Worm (Caenorhabditis elegans): ENCODE results near the gene Y81G3A.1.
A peak's percentile ranks its signal among the peaks of the same experiment; 100 is the strongest.

Y81G3A.1 gene

DNA sequence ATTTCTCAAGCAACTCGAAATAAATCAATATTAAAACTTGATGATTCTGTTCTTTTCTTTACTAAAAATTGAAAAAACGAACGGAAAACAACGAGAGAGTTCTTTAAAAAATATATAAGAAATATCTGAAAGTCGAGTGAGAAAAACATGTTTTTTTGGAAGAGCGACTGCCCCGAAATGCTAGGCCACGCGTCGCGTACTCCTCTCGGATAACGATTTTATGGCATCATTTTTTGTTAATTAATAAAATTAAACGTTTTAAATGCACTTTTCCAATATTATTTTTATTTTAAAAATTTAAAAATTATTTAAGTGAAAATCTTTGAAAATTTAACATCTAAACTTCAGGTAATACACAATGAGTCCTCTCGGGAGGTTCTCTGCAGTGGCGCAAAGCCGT lies 33.4 kb upstream of the Y81G3A.1 start, which contains the start of gene gfm-1:
gfm-1 (plus strand) TSS at position 349 of the 400 bp plus-strand sequence.
- TF ChIP-seq ztf-11 (tag; optimal IDR thresholded peaks at IDR 0.05) (no peak), bed-3 (GFP tag; optimal IDR thresholded peaks at IDR 0.05) (no peak), mep-1 (tag; optimal IDR thresholded peaks at IDR 0.05) (peak; percentile 20), blmp-1 (tag; optimal IDR thresholded peaks at IDR 0.05) (no peak), ceh-39 (tag; optimal IDR thresholded peaks at IDR 0.05) (no peak), unc-39 (tag; optimal IDR thresholded peaks at IDR 0.05) (no peak), snpc-4 (tag; optimal IDR thresholded peaks at IDR 0.05) (no peak), lsy-2 (tag; optimal IDR thresholded peaks at IDR 0.05) (peak; percentile 14), ces-1 (GFP tag; optimal IDR thresholded peaks at IDR 0.05) (peak; percentile 55), lin-32 (GFP tag; optimal IDR thresholded peaks at IDR 0.05) (no peak), sptf-1 (tag; optimal IDR thresholded peaks at IDR 0.05) (peak; percentile 61), M03D4.4 (tag; optimal IDR thresholded peaks at IDR 0.05) (no peak), flh-1 (GFP tag; optimal IDR thresholded peaks at IDR 0.05) (no peak), ceh-43 (GFP tag; optimal IDR thresholded peaks at IDR 0.05) (no peak), nhr-28 (tag; optimal IDR thresholded peaks at IDR 0.05) (no peak)

- TF ChIP-seq pha-4 (tag; optimal IDR thresholded peaks at IDR 0.05), result no peak
- TF ChIP-seq elt-3 (tag; optimal IDR thresholded peaks at IDR 0.05), result no peak
- no peak for TF ChIP-seq ces-1 (GFP tag; optimal IDR thresholded peaks at IDR 0.05)
- TF ChIP-seq nhr-2 (tag; optimal IDR thresholded peaks at IDR 0.05), result no peak
- TF ChIP-seq M03D4.4 (tag; optimal IDR thresholded peaks at IDR 0.05), result no peak
- TF ChIP-seq bed-3 (GFP tag; optimal IDR thresholded peaks at IDR 0.05), result no peak
- TF ChIP-seq hlh-1 (tag; optimal IDR thresholded peaks at IDR 0.05), result no peak
- no peak for TF ChIP-seq ceh-39 (tag; optimal IDR thresholded peaks at IDR 0.05)
- no peak for TF ChIP-seq sptf-1 (tag; optimal IDR thresholded peaks at IDR 0.05)
- TF ChIP-seq unc-39 (tag; optimal IDR thresholded peaks at IDR 0.05), result no peak
- TF ChIP-seq mls-2 (tag; optimal IDR thresholded peaks at IDR 0.05), result no peak
- TF ChIP-seq flh-1 (GFP tag; optimal IDR thresholded peaks at IDR 0.05), result no peak
- TF ChIP-seq snpc-4 (tag; optimal IDR thresholded peaks at IDR 0.05), result no peak
Observed at ce11 chrII:13116710-13117109, 33.0 kb upstream of the Y81G3A.1 start, which contains the start of gene rict-1. Gene rict-1, minus strand, starts transcription at chrII:13116810.

DNA sequence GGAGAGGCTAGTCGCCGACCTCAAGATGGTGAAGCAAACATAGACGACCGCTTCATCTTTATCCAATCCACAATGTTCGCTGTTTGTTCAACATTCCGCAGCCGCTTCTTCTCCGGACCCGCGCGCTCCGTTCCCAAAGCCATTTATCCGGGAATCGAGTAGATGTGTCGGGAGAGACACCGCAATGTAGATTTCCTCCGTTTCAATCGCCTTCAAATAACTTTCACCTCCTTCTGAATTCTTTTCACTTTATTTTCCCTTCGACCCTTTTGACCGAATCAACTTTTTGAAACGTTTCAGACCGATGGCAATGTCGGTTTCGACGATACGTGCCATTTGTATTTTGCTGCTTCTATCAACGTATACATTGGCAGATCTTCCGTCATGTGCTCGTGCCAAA lies 24.0 kb upstream of the Y81G3A.1 start, which contains the start of gene pqn-32:
pqn-32 (plus strand) TSS at position 301 of the 400 bp plus-strand sequence.
- TF ChIP-seq tbx-8 (GFP tag; optimal IDR thresholded peaks at IDR 0.05) (no peak), lin-13 (tag; optimal IDR thresholded peaks at IDR 0.05) (no peak), hlh-1 (tag; optimal IDR thresholded peaks at IDR 0.05) (no peak), elt-3 (tag; optimal IDR thresholded peaks at IDR 0.05) (no peak), zip-8 (tag; optimal IDR thresholded peaks at IDR 0.05) (no peak), nhr-237 (tag; optimal IDR thresholded peaks at IDR 0.05) (no peak), mls-2 (tag; optimal IDR thresholded peaks at IDR 0.05) (no peak), mab-5 (tag; optimal IDR thresholded peaks at IDR 0.05) (no peak), ceh-39 (tag; optimal IDR thresholded peaks at IDR 0.05) (no peak)

- TF ChIP-seq ceh-83 (GFP tag; optimal IDR thresholded peaks at IDR 0.05) (no peak), elt-1 (tag; optimal IDR thresholded peaks at IDR 0.05; ENCODE audit: borderline replicate concordance, insufficient read depth) (no peak), ces-1 (GFP tag; optimal IDR thresholded peaks at IDR 0.05) (no peak)
Observed at ce11 chrII:13098175-13098574, 14.4 kb upstream of the Y81G3A.1 start, which contains the start of gene col-86. Gene col-86, minus strand, starts transcription at chrII:13098275.

DNA sequence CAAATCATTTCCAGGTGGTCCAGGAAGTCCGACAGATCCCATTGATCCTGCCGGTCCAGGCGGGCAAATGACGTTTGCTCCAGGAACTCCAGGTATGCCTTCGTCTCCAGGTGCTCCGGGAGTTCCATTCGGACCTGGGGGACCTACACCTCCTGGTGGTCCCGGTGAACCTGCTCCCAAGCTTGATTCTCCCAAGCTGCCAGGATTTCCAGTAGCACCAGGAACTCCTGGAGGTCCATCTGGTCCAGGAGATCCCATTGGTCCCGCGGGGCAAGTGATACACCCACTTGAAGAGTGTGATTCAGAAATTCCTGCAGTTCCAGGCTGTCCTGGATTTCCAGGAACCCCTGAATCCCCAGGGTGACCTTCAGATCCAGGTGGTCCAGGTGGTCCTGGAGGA lies 12.6 kb upstream of the Y81G3A.1 start:
- TF ChIP-seq nhr-76 (tag; optimal IDR thresholded peaks at IDR 0.05) (no peak), pha-4 (tag; optimal IDR thresholded peaks at IDR 0.05) (no peak), hlh-1 (tag; optimal IDR thresholded peaks at IDR 0.05) (no peak), cnd-1 (tag; optimal IDR thresholded peaks at IDR 0.05) (no peak), snpc-4 (tag; optimal IDR thresholded peaks at IDR 0.05) (no peak), mep-1 (tag; optimal IDR thresholded peaks at IDR 0.05) (no peak), ceh-39 (tag; optimal IDR thresholded peaks at IDR 0.05) (no peak), drap-1 (GFP tag; optimal IDR thresholded peaks at IDR 0.05) (no peak), lin-13 (tag; optimal IDR thresholded peaks at IDR 0.05) (no peak), ztf-11 (tag; optimal IDR thresholded peaks at IDR 0.05) (no peak), lin-32 (GFP tag; optimal IDR thresholded peaks at IDR 0.05) (no peak), unc-39 (tag; optimal IDR thresholded peaks at IDR 0.05) (no peak), unc-62 (GFP tag; optimal IDR thresholded peaks at IDR 0.05) (no peak), unc-120 (tag; optimal IDR thresholded peaks at IDR 0.05; ENCODE audit: poor library complexity, severe bottlenecking) (no peak), lsy-2 (tag; optimal IDR thresholded peaks at IDR 0.05) (no peak), nhr-28 (tag; optimal IDR thresholded peaks at IDR 0.05) (no peak), blmp-1 (tag; optimal IDR thresholded peaks at IDR 0.05) (no peak), ces-1 (GFP tag; optimal IDR thresholded peaks at IDR 0.05) (no peak), ham-2 (GFP tag; optimal IDR thresholded peaks at IDR 0.05) (no peak), mab-5 (tag; optimal IDR thresholded peaks at IDR 0.05) (no peak)
